Comparison of ENCODE assay signal across 6 worm cellular contexts in the genomic region with DNA sequence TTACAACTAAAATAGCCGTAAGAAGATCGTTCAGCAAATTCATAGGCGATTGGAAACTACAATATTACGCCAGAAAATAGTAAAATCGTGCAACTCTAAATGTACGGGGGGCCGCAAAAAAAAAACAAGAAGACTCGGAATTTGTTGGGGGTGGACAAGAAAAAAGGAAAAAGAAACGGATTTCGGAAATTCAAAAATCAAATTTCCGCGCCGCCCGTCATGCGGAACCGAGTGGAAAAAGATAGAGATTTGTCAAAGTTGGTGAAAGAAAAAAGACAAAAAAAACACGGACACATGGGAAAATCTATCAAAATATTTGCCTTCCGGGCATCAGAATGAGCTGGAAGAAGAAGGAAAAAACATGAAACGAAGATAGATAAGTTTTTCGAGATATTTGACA.
TF ChIP-seq lines count a peak whose summit lies in the region.

No protein-coding gene starts in this region.

TF ChIP-seq in whole organism, L1 larva, 84 proteins besides CTCF, POLR2A, EP300 and RAD21:
- TF ChIP-seq lin-14 (GFP tag; optimal IDR thresholded peaks at IDR 0.05; lab: Kevin White, UChicago), result peak; percentile 74
- TF ChIP-seq unc-130 (tag; optimal IDR thresholded peaks at IDR 0.05; lab: Kevin White, UChicago), result no peak
- no peak for TF ChIP-seq swsn-7 (tag; optimal IDR thresholded peaks at IDR 0.05; lab: Kevin White, UChicago)
- peak; percentile 74 for TF ChIP-seq fkh-10 (GFP tag; optimal IDR thresholded peaks at IDR 0.05; lab: Kevin White, UChicago)
- no peak for TF ChIP-seq nhr-47 (tag; optimal IDR thresholded peaks at IDR 0.05; lab: Kevin White, UChicago)

TF ChIP-seq in whole organism, L2 larva, 48 proteins besides CTCF, POLR2A, EP300 and RAD21:
- TF ChIP-seq mdl-1 (tag; optimal IDR thresholded peaks at IDR 0.05; lab: Kevin White, UChicago), result no peak
- TF ChIP-seq mab-5 (tag; optimal IDR thresholded peaks at IDR 0.05; lab: Kevin White, UChicago), result no peak
- TF ChIP-seq ztf-1 (GFP tag; conservative IDR thresholded peaks at IDR 0.05; lab: Robert Waterston, UW), result no peak
- TF ChIP-seq sma-9 (GFP tag; optimal IDR thresholded peaks at IDR 0.05; lab: Kevin White, UChicago), result peak; percentile 28
- no peak for TF ChIP-seq sma-9 (tag; optimal IDR thresholded peaks at IDR 0.05; lab: Kevin White, UChicago)
TF ChIP-seq in whole organism, L2 larva: peak in this region for 1.

TF ChIP-seq in whole organism, L3 larva, 47 proteins besides CTCF, POLR2A, EP300 and RAD21:
- TF ChIP-seq ama-1 (optimal IDR thresholded peaks at IDR 0.05; lab: Kevin White, UChicago) (no peak), nfya-1 (tag; optimal IDR thresholded peaks at IDR 0.05; lab: Kevin White, UChicago; ENCODE audit: insufficient read depth) (peak; percentile 12), sea-2 (GFP tag; optimal IDR thresholded peaks at IDR 0.05; lab: Kevin White, UChicago) (no peak), ceh-28 (tag; optimal IDR thresholded peaks at IDR 0.05; lab: Kevin White, UChicago) (no peak), fkh-10 (GFP tag; optimal IDR thresholded peaks at IDR 0.05; lab: Kevin White, UChicago) (peak; percentile 5), unc-62 (GFP tag; optimal IDR thresholded peaks at IDR 0.05; lab: Kevin White, UChicago) (no peak)

TF ChIP-seq in whole organism, L4 larva, 104 proteins besides CTCF, POLR2A, EP300 and RAD21:
- TF ChIP-seq arid-1 (GFP tag; conservative IDR thresholded peaks at IDR 0.05; lab: Robert Waterston, UW) (no peak), Y48G9A.11 (GFP tag; IDR thresholded peaks at IDR 0.05; lab: Robert Waterston, UW) (no peak), hlh-30 (tag; optimal IDR thresholded peaks at IDR 0.05; lab: Kevin White, UChicago; ENCODE audit: insufficient read depth) (no peak), duxl-1 (tag; optimal IDR thresholded peaks at IDR 0.05; lab: Kevin White, UChicago; ENCODE audit: poor library complexity) (no peak), lir-3 (tag; optimal IDR thresholded peaks at IDR 0.05; lab: Kevin White, UChicago) (no peak), unc-39 (tag; optimal IDR thresholded peaks at IDR 0.05; lab: Kevin White, UChicago) (no peak), mep-1 (tag; optimal IDR thresholded peaks at IDR 0.05; lab: Kevin White, UChicago) (peak; percentile 14), zip-2 (tag; optimal IDR thresholded peaks at IDR 0.05; lab: Kevin White, UChicago) (no peak), fkh-10 (GFP tag; optimal IDR thresholded peaks at IDR 0.05; lab: Kevin White, UChicago) (peak; percentile 54), set-16 (GFP tag; IDR thresholded peaks at IDR 0.05; lab: Robert Waterston, UW) (no peak), mdt-29 (GFP tag; IDR thresholded peaks at IDR 0.05; lab: Robert Waterston, UW) (no peak)
TF ChIP-seq in whole organism, L4 larva: peak in this region for 2.

TF ChIP-seq in whole organism, late embryonic, 69 proteins besides CTCF, POLR2A, EP300 and RAD21:
- TF ChIP-seq hlh-6 (tag; optimal IDR thresholded peaks at IDR 0.05; lab: Kevin White, UChicago) (no peak), unc-42 (tag; optimal IDR thresholded peaks at IDR 0.05; lab: Kevin White, UChicago) (peak; percentile 86), T23F11.4 (GFP tag; optimal IDR thresholded peaks at IDR 0.05; lab: Kevin White, UChicago) (no peak), ceh-24 (tag; optimal IDR thresholded peaks at IDR 0.05; lab: Kevin White, UChicago) (no peak)

TF ChIP-seq in whole organism, mixed stage, embryonic, 35 proteins besides CTCF, POLR2A, EP300 and RAD21:
- no peak for TF ChIP-seq hlh-1 (tag; optimal IDR thresholded peaks at IDR 0.05; lab: Kevin White, UChicago)
- peak; percentile 56 for TF ChIP-seq ces-1 (GFP tag; optimal IDR thresholded peaks at IDR 0.05; lab: Kevin White, UChicago)
